Worm (Caenorhabditis elegans) whole organism, L4/young adult: ENCODE measurements around the gene Y54G2A.44.

Source experiments
- W03F9.2 ChIP-seq: fragments of 150-350 bp; optimal IDR thresholded peaks from 2 replicates; lab custom pipeline; 2014; ENCODE audit warnings: missing biosample characterization, missing genetic modification characterization
- dao-5 ChIP-seq: sonication (generic microtip); optimal IDR thresholded peaks from 2 replicates; lab custom pipeline; 2016; ENCODE audit warnings: missing genotype, missing genetic modification characterization, moderate library complexity, missing compliant biosample characterization
- him-1 ChIP-seq: sonication (generic microtip); optimal IDR thresholded peaks from 2 replicates; lab custom pipeline; 2016; ENCODE audit warnings: missing genotype, missing genetic modification reagents, missing genetic modification characterization, missing compliant biosample characterization

DNA sequence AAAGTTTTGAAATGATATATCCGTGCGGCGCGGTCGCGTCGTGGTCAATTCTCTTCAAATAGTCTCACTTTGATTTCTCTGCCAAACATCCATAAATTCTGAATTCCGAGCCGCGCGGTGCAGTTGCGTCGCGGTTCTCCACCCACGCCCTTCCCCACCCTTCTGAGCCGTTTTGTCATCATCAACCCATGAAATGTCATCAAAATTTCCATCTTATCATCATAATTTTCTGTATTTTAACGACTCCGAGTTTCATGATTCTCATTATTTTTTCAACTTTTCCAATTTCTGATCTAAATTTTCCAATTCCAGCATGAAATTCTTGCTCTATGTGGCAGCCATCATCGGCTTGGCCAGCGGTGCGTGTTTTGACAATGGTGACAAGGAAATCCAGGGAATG, 40.5 kb downstream of the Y54G2A.44 start, which contains the start of gene clec-84:
- TF ChIP-seq him-1 (tag; lab: Kevin White, UChicago) (no peak), W03F9.2 (tag; lab: Kevin White, UChicago) (no peak), dao-5 (tag; lab: Kevin White, UChicago) (no peak)
